Worm (Caenorhabditis elegans) whole organism, dauer: ENCODE measurements around the gene mtm-3.

Experiments used
- unc-62 ChIP-seq: sonication (generic microtip); optimal IDR thresholded peaks from 2 replicates; lab custom pipeline; 2017; ENCODE audit warnings: missing biosample characterization, missing genetic modification reagents, missing genetic modification characterization

The mtm-3 gene

DNA sequence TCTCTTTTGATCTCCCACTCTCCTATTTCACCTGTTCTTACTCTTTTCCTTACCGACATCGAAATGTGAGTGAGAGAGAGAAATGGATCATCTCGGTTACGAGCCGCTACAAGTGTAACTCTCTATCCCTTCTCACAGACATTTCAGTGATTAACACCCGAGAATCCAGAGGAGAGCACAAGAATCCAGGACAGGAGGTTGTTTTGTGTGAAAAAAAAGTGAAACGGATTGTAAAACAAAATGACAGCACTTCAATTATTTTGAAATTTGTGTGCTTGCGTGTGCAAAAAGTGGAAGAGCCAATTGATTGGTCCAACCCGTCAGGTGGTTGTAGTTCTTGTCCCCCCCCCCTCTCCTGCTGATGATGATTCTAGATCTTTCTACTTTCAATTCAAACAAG, 17.4 kb downstream of the mtm-3 start:
- no peak for TF ChIP-seq unc-62 (GFP tag; lab: Kevin White, UChicago)

DNA sequence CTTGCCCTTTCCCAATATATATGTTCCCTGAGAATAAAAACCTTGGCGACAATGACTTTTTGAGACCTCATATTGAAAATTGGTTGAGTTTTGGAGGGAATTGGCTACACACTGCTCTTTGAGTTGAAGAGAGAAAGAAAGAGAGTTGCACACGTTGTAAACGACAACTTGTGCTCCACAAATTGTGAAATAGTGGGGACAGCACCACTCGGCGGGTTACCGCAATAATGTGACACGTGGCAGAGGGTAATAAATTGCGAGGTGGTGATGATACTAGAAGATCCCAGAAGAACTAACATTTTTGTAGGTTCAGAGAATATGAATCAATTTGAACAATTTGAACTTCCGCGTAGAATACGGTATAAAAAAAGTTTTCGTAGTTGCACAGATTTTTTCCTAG, 18.4 kb downstream of the mtm-3 start:
- TF ChIP-seq unc-62 (GFP tag; lab: Kevin White, UChicago), result no peak

DNA sequence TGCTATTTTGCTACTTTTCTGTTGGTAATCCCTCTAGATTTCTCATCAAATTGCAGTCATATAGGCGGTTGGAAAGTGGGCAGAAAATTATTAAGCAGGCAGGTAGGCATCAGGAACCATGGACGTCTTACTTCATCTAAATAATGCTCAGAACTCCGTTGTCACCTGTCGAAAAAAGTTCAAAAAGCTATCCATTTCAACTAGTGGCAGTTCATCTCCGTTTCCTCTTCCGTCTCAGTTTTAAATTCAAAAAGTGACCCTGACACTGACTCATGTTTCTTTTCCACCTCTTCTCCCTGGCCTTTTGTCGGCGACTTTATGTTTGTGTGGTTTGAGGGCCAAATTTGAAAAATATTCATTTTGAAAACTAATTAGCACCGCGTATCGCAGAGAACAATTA, 25.7 kb downstream of the mtm-3 start:
- no peak for TF ChIP-seq unc-62 (GFP tag; lab: Kevin White, UChicago)

DNA sequence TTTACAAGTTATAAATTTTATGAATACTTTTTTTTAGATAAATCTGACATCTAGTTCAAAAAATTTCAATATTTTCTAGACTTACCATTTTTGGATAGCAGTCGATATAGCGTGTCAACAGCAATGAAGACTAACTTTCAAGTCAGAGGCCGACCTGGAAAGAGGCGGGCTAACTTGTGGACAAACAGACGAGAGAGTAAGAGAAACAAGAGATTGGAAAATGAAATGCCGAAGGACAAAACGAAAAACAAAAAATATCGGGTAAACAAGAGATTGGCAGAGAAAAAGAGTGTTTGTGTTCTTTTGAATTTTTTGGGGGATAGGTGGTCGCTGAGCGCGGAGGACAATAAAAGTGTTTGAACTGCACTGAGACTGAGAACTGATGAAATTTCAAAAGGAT, 27.1 kb downstream of the mtm-3 start, which contains the start of gene lec-4:
TSS of gene lec-4 (minus strand) at position 154 of the 400 bp plus-strand sequence.
- no peak for TF ChIP-seq unc-62 (GFP tag; lab: Kevin White, UChicago)

DNA sequence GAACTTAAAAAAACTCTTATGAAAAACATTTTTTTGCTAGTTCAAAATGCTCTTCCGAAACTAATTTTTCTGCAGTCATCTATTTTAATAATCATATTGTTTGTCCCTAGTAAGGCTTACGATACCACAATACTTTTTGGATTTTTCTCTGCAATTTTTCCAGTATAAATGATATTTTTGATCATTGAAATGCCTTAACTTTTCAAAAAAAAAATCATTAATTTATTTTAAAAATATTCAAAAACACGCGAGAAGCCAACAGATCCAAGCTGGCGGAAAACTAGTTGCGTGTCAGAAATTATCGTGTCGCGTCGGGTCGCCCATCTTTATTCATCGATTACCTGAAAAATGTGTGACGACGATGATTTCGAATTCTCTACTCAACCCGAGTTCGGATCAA, 32.1 kb downstream of the mtm-3 start, which contains the start of gene gmeb-3:
TSS of gene gmeb-3 (plus strand) at position 301 of the 400 bp plus-strand sequence.
- TF ChIP-seq unc-62 (GFP tag; lab: Kevin White, UChicago), result no peak

DNA sequence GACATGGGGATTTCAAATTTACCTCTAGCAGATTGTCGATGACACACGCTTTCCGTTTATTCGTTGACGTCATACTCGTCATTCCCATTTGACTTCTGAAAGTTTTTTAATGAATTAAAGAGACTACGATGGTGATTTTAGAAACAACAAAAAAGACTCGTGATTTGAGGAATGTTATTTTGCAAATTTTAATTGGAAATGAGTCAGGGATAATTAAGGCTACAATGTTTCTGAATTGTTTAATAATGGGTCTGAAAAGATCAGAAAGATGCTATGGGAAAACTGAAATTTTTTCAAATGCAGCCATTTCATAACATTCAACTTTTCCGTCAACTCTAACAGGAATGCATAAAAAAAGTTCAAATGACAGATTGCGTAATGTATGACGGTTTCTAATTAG, 34.8 kb downstream of the mtm-3 start, which contains the start of gene C44F1.1:
TSS of gene C44F1.1 (minus strand) at position 101 of the 400 bp plus-strand sequence.
- no peak for TF ChIP-seq unc-62 (GFP tag; lab: Kevin White, UChicago)

DNA sequence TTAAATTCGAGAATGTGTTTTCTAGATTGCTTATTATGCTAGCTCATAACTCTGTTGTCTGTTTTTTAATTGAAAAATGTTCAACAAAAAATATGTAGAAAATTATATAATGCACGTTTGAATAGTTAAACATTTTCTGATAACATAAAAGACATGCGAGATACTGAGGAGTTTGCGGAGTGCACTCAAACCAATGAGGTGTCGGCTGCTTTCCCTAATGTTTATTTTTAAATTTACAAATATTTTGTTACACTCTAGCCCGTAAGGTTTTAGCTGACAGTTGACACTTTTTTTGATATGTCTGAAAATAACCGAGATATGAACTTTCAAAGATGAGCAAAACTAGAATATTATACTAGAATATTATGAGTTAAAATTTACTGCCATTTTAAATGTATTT, 35.7 kb downstream of the mtm-3 start:
- no peak for TF ChIP-seq unc-62 (GFP tag; lab: Kevin White, UChicago)

DNA sequence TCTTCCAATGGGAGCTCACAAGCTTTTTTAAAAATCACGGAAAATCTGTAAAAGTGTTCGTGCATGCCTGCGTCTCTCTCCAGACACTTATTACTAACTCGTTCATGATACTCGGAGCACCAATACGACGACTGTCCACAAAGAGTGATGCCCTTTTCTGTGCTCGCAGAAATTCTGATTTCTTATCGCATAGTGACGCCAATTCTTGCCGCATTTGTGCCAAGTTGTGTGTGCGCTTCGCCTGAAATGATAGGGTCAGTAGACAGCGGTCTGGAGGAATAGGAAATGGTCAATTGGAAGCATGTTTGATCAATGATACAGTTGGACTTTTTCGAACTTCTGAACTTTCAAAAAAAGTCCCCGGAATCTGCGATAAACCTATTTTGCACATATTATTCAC, 36.2 kb downstream of the mtm-3 start:
- no peak for TF ChIP-seq unc-62 (GFP tag; lab: Kevin White, UChicago)

DNA sequence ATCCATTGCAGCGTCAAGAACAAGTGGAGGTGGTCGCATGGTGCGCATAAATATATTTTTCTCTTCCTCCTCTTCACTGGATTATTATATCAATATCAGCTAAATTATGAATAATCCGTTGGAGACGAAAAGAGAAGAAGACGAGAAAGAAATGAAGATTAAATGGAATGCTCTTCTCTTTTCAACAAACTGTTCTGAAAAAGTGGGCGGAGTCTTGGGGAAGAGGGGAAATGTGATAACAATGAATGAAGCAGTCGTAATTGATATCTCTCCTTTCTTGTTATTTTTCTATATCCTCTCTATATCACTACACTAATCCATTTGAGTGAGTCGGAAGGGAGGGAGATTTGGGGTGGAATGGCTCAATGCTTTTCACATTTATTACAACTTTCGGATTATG, 41.0 kb downstream of the mtm-3 start, which contains the start of gene arcp-1:
TSS of gene arcp-1 (minus strand) at position 101 of the 400 bp plus-strand sequence.
- no peak for TF ChIP-seq unc-62 (GFP tag; lab: Kevin White, UChicago)

DNA sequence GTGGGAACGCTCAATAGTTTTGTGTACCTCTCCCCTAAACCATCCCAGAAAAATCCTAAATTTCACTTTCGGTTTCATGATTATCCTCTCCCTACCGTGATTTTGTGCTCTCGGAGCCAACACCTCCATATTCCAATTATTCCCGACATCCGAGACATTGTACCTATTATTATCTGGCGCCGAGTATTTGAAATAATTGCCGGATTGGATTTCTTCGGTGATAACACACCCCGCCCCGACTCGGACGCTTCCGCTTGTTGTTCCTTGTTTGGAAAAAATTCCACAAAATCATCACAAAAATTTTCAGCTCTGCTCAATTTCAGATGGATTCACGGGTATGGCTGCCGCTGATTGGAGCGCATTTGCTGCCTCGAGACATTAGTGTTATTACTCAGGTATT, 55.1 kb downstream of the mtm-3 start, which contains the start of gene lin-48:
TSS of gene lin-48 (plus strand) at position 301 of the 400 bp plus-strand sequence.
- no peak for TF ChIP-seq unc-62 (GFP tag; lab: Kevin White, UChicago)

DNA sequence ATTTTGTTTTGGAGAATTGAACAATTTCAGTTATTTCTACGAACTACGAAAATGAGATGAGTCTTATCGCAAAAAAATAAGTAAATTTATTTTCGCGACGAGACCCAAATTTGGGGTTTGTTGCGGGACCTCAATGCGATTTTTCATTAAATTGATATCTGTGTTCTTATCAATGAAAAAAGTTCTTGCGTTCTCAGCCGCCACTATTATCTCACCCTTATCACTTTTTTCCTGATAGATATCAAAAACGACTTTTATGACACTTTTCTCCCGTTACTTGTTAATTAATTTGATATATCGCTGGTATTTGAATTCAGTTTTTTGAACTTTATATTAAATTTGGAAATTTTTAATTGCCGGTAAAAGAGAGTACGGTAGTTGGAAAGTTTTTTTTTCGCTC, 56.9 kb downstream of the mtm-3 start:
- TF ChIP-seq unc-62 (GFP tag; lab: Kevin White, UChicago), result no peak

DNA sequence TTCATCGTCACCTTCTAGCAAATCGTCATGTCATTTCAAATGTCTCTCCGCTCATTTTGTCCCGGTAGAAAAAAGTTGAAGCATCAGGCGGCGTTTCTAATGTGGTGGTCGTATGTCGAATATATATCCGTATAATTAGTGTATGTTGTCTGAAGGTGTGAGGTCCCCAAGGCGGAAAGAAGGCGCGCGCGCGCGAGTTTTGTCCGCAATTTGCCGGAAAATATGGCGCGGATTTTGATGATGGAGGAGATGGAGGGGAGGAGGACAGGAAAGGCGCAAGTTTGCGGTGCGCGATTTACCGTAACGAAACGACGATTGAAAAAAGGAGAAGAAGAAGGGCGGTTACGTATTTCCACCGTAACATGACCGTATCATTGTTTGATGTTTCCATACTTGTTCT, 58.2 kb downstream of the mtm-3 start:
- no peak for TF ChIP-seq unc-62 (GFP tag; lab: Kevin White, UChicago)
